Worm (Caenorhabditis elegans) whole organism, L2 larva: ENCODE data around the gene F36H5.13.

Experiments used
- C34F6.9 ChIP-seq: fragments of 150-350 bp; optimal IDR thresholded peaks from 2 replicates; lab custom pipeline; 2014; ENCODE audit warnings: missing biosample characterization, missing genetic modification characterization
- blmp-1 ChIP-seq: sonication (generic microtip); optimal IDR thresholded peaks from 2 replicates; lab custom pipeline; 2017; ENCODE audit warnings: missing genetic modification characterization, mild to moderate bottlenecking, missing compliant biosample characterization, antibody characterized with exemption, moderate library complexity; ENCODE audit not compliant: insufficient read depth
- elt-1 ChIP-seq: fragments of 150-350 bp; optimal IDR thresholded peaks from 2 replicates; lab custom pipeline; 2014; ENCODE audit warnings: missing biosample characterization, missing genetic modification characterization
- elt-3 ChIP-seq: sonication (generic microtip); optimal IDR thresholded peaks from 2 replicates; lab custom pipeline; 2017; ENCODE audit warnings: missing biosample characterization, missing genetic modification characterization
- fos-1 ChIP-seq: fragments of 150-350 bp; optimal IDR thresholded peaks from 2 replicates; lab custom pipeline; 2014; ENCODE audit warnings: missing biosample characterization, missing genetic modification characterization
- mab-5 ChIP-seq: fragments of 150-350 bp; optimal IDR thresholded peaks from 2 replicates; lab custom pipeline; 2014; ENCODE audit warnings: missing biosample characterization, missing genetic modification characterization
- nhr-77 ChIP-seq: fragments of 150-350 bp; optimal IDR thresholded peaks from 2 replicates; lab custom pipeline; 2014; ENCODE audit warnings: missing biosample characterization, missing genetic modification characterization
- sem-4 ChIP-seq: fragments of 150-350 bp; optimal IDR thresholded peaks from 2 replicates; lab custom pipeline; 2014; ENCODE audit warnings: missing biosample characterization, missing genetic modification reagents, missing genetic modification characterization
- snpc-4 ChIP-seq: fragments of 150-350 bp; optimal IDR thresholded peaks from 2 replicates; lab custom pipeline; 2014; ENCODE audit warnings: missing biosample characterization, missing genetic modification characterization
- unc-39 ChIP-seq: fragments of 150-350 bp; optimal IDR thresholded peaks from 2 replicates; lab custom pipeline; 2014; ENCODE audit warnings: missing biosample characterization, missing genetic modification characterization
- unc-62 ChIP-seq: fragments of 150-350 bp; optimal IDR thresholded peaks from 2 replicates; lab custom pipeline; 2014; ENCODE audit warnings: missing biosample characterization, missing genetic modification reagents, missing genetic modification characterization
- ztf-4 ChIP-seq: fragments of 150-350 bp; optimal IDR thresholded peaks from 2 replicates; lab custom pipeline; 2014; ENCODE audit warnings: missing biosample characterization, missing genetic modification characterization

DNA sequence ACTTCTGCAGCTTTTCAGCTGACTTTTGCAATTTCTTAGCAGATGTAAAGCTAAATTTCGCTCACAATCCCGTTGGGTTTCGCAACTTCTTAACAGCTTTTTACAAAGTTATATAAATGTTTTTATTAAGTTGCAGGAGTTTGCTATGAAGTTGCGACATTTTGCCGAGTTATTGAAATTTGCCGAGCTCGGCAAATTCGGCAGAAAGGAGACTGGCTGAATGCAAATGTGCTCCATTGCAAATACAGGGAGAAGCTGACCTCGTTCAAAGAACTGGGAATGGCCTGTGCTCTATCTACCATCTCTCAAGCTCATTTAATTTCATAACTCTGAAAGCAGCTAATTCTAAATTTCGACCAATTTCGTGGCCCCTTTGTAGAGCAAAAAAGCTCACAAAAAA is 34.5 kb upstream of the F36H5.13 start, which contains the start of gene C08F1.11:
- no peak for TF ChIP-seq unc-62 (GFP tag; lab: Kevin White, UChicago)
- no peak for TF ChIP-seq elt-3 (tag; lab: Kevin White, UChicago)
- TF ChIP-seq mab-5 (tag; lab: Kevin White, UChicago) = no peak
- TF ChIP-seq C34F6.9 (tag; lab: Kevin White, UChicago) = no peak
- TF ChIP-seq ztf-4 (tag; lab: Kevin White, UChicago) = no peak
- TF ChIP-seq sem-4 = no peak
- TF ChIP-seq elt-1 (tag; lab: Kevin White, UChicago) = no peak
- TF ChIP-seq nhr-77 (tag; lab: Kevin White, UChicago) = no peak
- no peak for TF ChIP-seq fos-1 (tag; lab: Kevin White, UChicago)
- TF ChIP-seq unc-39 (tag; lab: Kevin White, UChicago) = no peak
- TF ChIP-seq snpc-4 (tag; lab: Kevin White, UChicago) = no peak
- TF ChIP-seq blmp-1 (tag; lab: Kevin White, UChicago) = no peak
